Worm (Caenorhabditis elegans): ENCODE results near the gene F58G11.4.
A peak's percentile ranks its signal among the peaks of the same experiment; 100 is the strongest.

Gene F58G11.4

DNA sequence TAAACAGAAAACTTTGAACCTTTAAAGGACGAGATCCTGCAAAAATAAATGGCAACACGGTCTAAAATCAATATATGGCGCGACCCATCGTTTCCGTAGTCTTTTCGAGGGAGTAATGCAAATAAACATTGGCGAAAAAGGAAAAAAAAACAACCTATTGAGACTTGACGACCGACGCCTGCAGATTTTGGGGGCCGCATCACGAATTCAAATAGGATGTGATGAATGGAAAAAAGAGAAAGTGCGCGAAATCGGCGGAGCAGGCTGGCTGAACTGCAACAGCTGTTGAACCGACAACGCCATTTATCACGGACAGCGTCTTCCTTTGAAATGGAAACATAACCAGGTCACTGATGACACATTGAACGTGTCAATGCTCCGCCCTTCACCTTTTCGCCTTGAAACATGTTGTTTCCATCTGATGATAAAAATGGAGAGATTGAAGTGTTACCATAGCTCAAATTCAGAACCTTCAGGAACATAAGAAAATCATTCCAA is 14.5 kb upstream of the F58G11.4 start:
- TF ChIP-seq eor-1 (tag; optimal IDR thresholded peaks at IDR 0.05) (no peak), nhr-43 (tag; optimal IDR thresholded peaks at IDR 0.05; ENCODE audit: poor library complexity, severe bottlenecking) (peak; percentile 36), ama-1 (optimal IDR thresholded peaks at IDR 0.05) (peak; percentile 54), zag-1 (tag; optimal IDR thresholded peaks at IDR 0.05) (no peak), nhr-67 (tag; optimal IDR thresholded peaks at IDR 0.05) (no peak), egl-27 (tag; optimal IDR thresholded peaks at IDR 0.05) (no peak), elt-1 (tag; optimal IDR thresholded peaks at IDR 0.05) (no peak), sea-2 (GFP tag; optimal IDR thresholded peaks at IDR 0.05) (no peak), snpc-4 (tag; optimal IDR thresholded peaks at IDR 0.05) (no peak), unc-62 (GFP tag; optimal IDR thresholded peaks at IDR 0.05) (no peak), skn-1 (tag; optimal IDR thresholded peaks at IDR 0.05) (no peak), nhr-25 (tag; optimal IDR thresholded peaks at IDR 0.05) (no peak), nhr-28 (tag; optimal IDR thresholded peaks at IDR 0.05) (no peak), lsy-12 (tag; optimal IDR thresholded peaks at IDR 0.05) (no peak), elt-3 (tag; optimal IDR thresholded peaks at IDR 0.05) (no peak), pha-4 (tag; optimal IDR thresholded peaks at IDR 0.05) (no peak), nfya-1 (tag; optimal IDR thresholded peaks at IDR 0.05; ENCODE audit: insufficient read depth) (no peak), fkh-10 (GFP tag; optimal IDR thresholded peaks at IDR 0.05) (no peak), R02D3.7 (tag; optimal IDR thresholded peaks at IDR 0.05) (no peak), unc-39 (tag; optimal IDR thresholded peaks at IDR 0.05) (no peak), nhr-77 (tag; optimal IDR thresholded peaks at IDR 0.05) (no peak), mml-1 (tag; optimal IDR thresholded peaks at IDR 0.05) (no peak), nhr-76 (tag; optimal IDR thresholded peaks at IDR 0.05) (no peak), lin-39 (tag; optimal IDR thresholded peaks at IDR 0.05) (peak; percentile 72), fkh-2 (tag; optimal IDR thresholded peaks at IDR 0.05) (no peak), jun-1 (tag; optimal IDR thresholded peaks at IDR 0.05) (no peak)

DNA sequence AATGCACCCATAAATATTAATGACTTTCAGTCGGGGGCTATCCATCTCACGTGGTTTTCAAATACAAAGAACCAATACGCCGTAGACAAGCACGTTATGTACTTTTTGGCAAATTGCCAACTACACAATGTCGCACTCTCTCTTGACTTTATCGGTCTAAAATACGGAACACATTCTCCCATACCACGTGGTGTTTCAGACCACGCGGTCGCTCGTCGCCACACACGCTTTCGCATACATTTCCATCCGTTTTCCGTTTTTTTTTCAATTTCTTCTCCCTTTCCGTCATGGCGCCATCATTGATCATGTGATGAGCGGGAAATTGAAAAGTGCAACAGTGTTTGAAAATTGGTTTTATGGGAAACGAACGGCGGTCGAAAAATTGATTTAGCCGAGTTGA is 13.8 kb upstream of the F58G11.4 start:
- peak; percentile 98 for TF ChIP-seq nhr-43 (tag; optimal IDR thresholded peaks at IDR 0.05; ENCODE audit: poor library complexity, severe bottlenecking)
- TF ChIP-seq sea-2 (GFP tag; optimal IDR thresholded peaks at IDR 0.05) = no peak
- TF ChIP-seq nhr-28 (tag; optimal IDR thresholded peaks at IDR 0.05) = no peak
- no peak for TF ChIP-seq ZK546.5 (tag; optimal IDR thresholded peaks at IDR 0.05)
- TF ChIP-seq ztf-11 (tag; optimal IDR thresholded peaks at IDR 0.05) = no peak
- peak; percentile 33 for TF ChIP-seq ztf-4 (tag; optimal IDR thresholded peaks at IDR 0.05)
- peak; percentile 6 for TF ChIP-seq lin-39 (tag; optimal IDR thresholded peaks at IDR 0.05)
- peak; percentile 86 for TF ChIP-seq pha-4 (tag; optimal IDR thresholded peaks at IDR 0.05)
- TF ChIP-seq nhr-67 (tag; optimal IDR thresholded peaks at IDR 0.05) = no peak
- TF ChIP-seq daf-12 (tag; optimal IDR thresholded peaks at IDR 0.05) = no peak
- TF ChIP-seq nhr-76 (tag; optimal IDR thresholded peaks at IDR 0.05) = no peak
- peak; percentile 86 for TF ChIP-seq tbx-2 (tag; optimal IDR thresholded peaks at IDR 0.05)
- TF ChIP-seq nhr-25 (tag; optimal IDR thresholded peaks at IDR 0.05) = peak; percentile 95
- no peak for TF ChIP-seq egl-27 (tag; optimal IDR thresholded peaks at IDR 0.05)
- peak; percentile 89 for TF ChIP-seq lsy-12 (tag; optimal IDR thresholded peaks at IDR 0.05)
- peak; percentile 88 for TF ChIP-seq jun-1 (tag; optimal IDR thresholded peaks at IDR 0.05)
- TF ChIP-seq skn-1 (tag; optimal IDR thresholded peaks at IDR 0.05) = no peak
- no peak for TF ChIP-seq fkh-10 (GFP tag; optimal IDR thresholded peaks at IDR 0.05)
- TF ChIP-seq lin-15B (tag; optimal IDR thresholded peaks at IDR 0.05) = peak; percentile 59
- no peak for TF ChIP-seq ceh-82 (tag; optimal IDR thresholded peaks at IDR 0.05)
- TF ChIP-seq aly-2 (tag; optimal IDR thresholded peaks at IDR 0.05) = no peak
- TF ChIP-seq nfya-1 (tag; optimal IDR thresholded peaks at IDR 0.05; ENCODE audit: insufficient read depth) = peak; percentile 67
- TF ChIP-seq eor-1 (tag; optimal IDR thresholded peaks at IDR 0.05) = no peak
- no peak for TF ChIP-seq unc-62 (GFP tag; optimal IDR thresholded peaks at IDR 0.05)
- TF ChIP-seq fkh-2 (tag; optimal IDR thresholded peaks at IDR 0.05) = no peak
- peak; percentile 87 for TF ChIP-seq egl-5 (tag; optimal IDR thresholded peaks at IDR 0.05)
- TF ChIP-seq ama-1 (optimal IDR thresholded peaks at IDR 0.05) = peak; percentile 45
- TF ChIP-seq ceh-16 (tag; optimal IDR thresholded peaks at IDR 0.05) = no peak
- TF ChIP-seq fos-1 (tag; optimal IDR thresholded peaks at IDR 0.05) = no peak
- TF ChIP-seq ceh-9 (tag; optimal IDR thresholded peaks at IDR 0.05) = no peak
- no peak for TF ChIP-seq zag-1 (tag; optimal IDR thresholded peaks at IDR 0.05)
- peak; percentile 96 for TF ChIP-seq elt-2 (tag; optimal IDR thresholded peaks at IDR 0.05)
- TF ChIP-seq ceh-28 (tag; optimal IDR thresholded peaks at IDR 0.05) = no peak
- peak; percentile 95 for TF ChIP-seq nhr-23 (tag; optimal IDR thresholded peaks at IDR 0.05)
- peak; percentile 94 for TF ChIP-seq mdl-1 (tag; optimal IDR thresholded peaks at IDR 0.05)
- no peak for TF ChIP-seq nhr-12 (tag; optimal IDR thresholded peaks at IDR 0.05)
- peak; percentile 10 for TF ChIP-seq R02D3.7 (tag; optimal IDR thresholded peaks at IDR 0.05)
- TF ChIP-seq pqm-1 (tag; optimal IDR thresholded peaks at IDR 0.05) = peak; percentile 75
- no peak for TF ChIP-seq nhr-11 (tag; optimal IDR thresholded peaks at IDR 0.05)
- no peak for TF ChIP-seq mml-1 (tag; optimal IDR thresholded peaks at IDR 0.05)
- no peak for TF ChIP-seq hmg-11 (tag; optimal IDR thresholded peaks at IDR 0.05)
- TF ChIP-seq snpc-4 (tag; optimal IDR thresholded peaks at IDR 0.05) = peak; percentile 59
- no peak for TF ChIP-seq nhr-237 (tag; optimal IDR thresholded peaks at IDR 0.05)
- TF ChIP-seq elt-1 (tag; optimal IDR thresholded peaks at IDR 0.05) = peak; percentile 58
- no peak for TF ChIP-seq nhr-77 (tag; optimal IDR thresholded peaks at IDR 0.05)
- TF ChIP-seq elt-3 (tag; optimal IDR thresholded peaks at IDR 0.05) = peak in 1 of 3 experiments; percentile 67
- TF ChIP-seq unc-39 (tag; optimal IDR thresholded peaks at IDR 0.05) = no peak

Measured in whole organism, L3 larva.